Worm (Caenorhabditis elegans): ENCODE measurements around the gene nspd-3.
"Not testable (repeated sequence)": the region's sequence is repeated elsewhere in the genome, so short reads cannot be mapped to it uniquely, and the experiment has no call there.

Gene nspd-3

DNA sequence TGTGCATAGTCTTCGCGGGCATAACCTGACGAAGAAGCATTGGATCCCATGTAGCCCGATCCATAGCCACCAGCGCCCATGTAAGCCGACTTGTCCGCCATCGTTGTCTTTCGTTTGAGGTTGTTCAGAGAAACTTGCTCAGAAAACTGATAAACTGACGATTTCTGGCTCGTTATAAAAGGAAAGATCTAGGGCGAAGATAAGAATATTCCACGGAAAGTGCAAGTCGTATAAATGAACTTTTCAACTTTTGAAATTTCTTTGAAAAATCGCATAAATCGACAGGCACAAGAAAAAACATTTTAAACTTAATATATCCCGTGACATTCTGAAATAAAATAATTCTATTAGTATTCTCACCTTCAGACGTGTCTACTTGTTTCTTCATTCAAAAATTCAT is at the start of gene nspd-3, which contains the start of gene C24D10.2:
TSS of gene nspd-3 (minus strand) at position 101 of the 400 bp plus-strand sequence.
TSS of gene C24D10.2 (plus strand) at position 399 of the 400 bp plus-strand sequence.
- TF ChIP-seq T07F8.4 (tag; optimal IDR thresholded peaks at IDR 0.05); B0336.3 (GFP tag; IDR thresholded peaks at IDR 0.05); sptf-2 (GFP tag; optimal IDR thresholded peaks at IDR 0.05): not testable (repeated sequence)

DNA sequence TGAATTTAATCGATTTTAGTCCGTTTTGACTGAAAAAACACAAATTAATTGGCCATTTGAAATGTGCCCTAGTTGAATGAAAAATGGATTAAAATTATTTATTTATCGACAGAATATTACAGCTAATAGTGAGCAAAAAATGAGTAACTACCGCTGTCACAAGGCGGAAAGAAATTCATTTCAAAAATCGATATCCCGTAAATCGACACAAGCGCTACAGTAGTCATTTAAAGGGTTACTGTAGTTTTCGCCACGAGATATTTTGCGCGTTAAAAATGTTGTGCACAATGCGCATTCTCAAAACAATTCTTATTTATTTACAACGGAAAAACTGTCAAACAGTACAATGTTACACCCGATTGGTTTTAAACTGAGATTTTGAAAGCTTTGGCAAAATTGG is 47.8 kb upstream of the nspd-3 start:
- TF ChIP-seq tbp1 (GFP tag; optimal IDR thresholded peaks at IDR 0.05) (peak; percentile 7), snpc-4 (GFP tag; optimal IDR thresholded peaks at IDR 0.05) (no peak), snpc-4 (tag; optimal IDR thresholded peaks at IDR 0.05) (peak in 1 of 4 experiments; percentile 83), snpc-3.4 (tag; optimal IDR thresholded peaks at IDR 0.05) (no peak), lsl-1 (GFP tag; optimal IDR thresholded peaks at IDR 0.05) (peak; percentile 75), F33H1.4 (GFP tag; IDR thresholded peaks at IDR 0.05) (peak; percentile 46; the same call in 1 of the 2 replicates)

ce11 chrIV:5209390-5209789 is 46.5 kb upstream of the nspd-3 start, which contains the start of the genes Y59E9AL.36 and nbet-1:
Y59E9AL.36 (minus strand) TSS chrIV:5209481.
nbet-1 (plus strand) TSS chrIV:5209501.
- TF ChIP-seq rcor-1 (GFP tag; IDR thresholded peaks at IDR 0.05) = peak; percentile 62
- no peak for TF ChIP-seq egl-44 (GFP tag; IDR thresholded peaks at IDR 0.05)
- TF ChIP-seq ekl-4 (GFP tag; IDR thresholded peaks at IDR 0.05) = peak; percentile 59
- TF ChIP-seq athp-1 (tag; optimal IDR thresholded peaks at IDR 0.05) = peak; percentile 75
- peak; percentile 41 for TF ChIP-seq ceh-27 (GFP tag; optimal IDR thresholded peaks at IDR 0.05)
- no peak for TF ChIP-seq nfya-1 (tag; optimal IDR thresholded peaks at IDR 0.05; ENCODE audit: borderline replicate concordance, insufficient read depth)
- TF ChIP-seq snpc-4 (GFP tag; optimal IDR thresholded peaks at IDR 0.05) = peak; percentile 75
- peak in 3 of 4 experiments; percentile 90 to 92 (median 92) for TF ChIP-seq snpc-4 (tag; optimal IDR thresholded peaks at IDR 0.05)
- TF ChIP-seq nhr-80 (tag; optimal IDR thresholded peaks at IDR 0.05) = peak; percentile 27
- peak; percentile 46 for TF ChIP-seq snpc-1.1 (tag; optimal IDR thresholded peaks at IDR 0.05; ENCODE audit: insufficient read depth)
- TF ChIP-seq F23B12.7 (tag; optimal IDR thresholded peaks at IDR 0.05; ENCODE audit: insufficient read depth) = peak; percentile 72
- peak in 1 of 3 experiments; percentile 70 for TF ChIP-seq lin-35 (GFP tag; optimal IDR thresholded peaks at IDR 0.05)
- no peak for TF ChIP-seq aptf-3 (GFP tag; IDR thresholded peaks at IDR 0.05)
- no peak for TF ChIP-seq snpc-3.4 (tag; optimal IDR thresholded peaks at IDR 0.05)
- TF ChIP-seq C17E4.6 (GFP tag; IDR thresholded peaks at IDR 0.05) = 0 out of 2 replicates have a peak, but pooled peaks have one; percentile 14
- peak; percentile 60 for TF ChIP-seq lsl-1 (GFP tag; optimal IDR thresholded peaks at IDR 0.05)
- TF ChIP-seq F37B4.10 (GFP tag; IDR thresholded peaks at IDR 0.05) = no peak
- TF ChIP-seq snpc-1.3 (tag; optimal IDR thresholded peaks at IDR 0.05; ENCODE audit: insufficient read depth) = peak; percentile 61
- no peak for TF ChIP-seq bed-1 (GFP tag; IDR thresholded peaks at IDR 0.05)
- peak; percentile 57 for TF ChIP-seq madf-6 (GFP tag; IDR thresholded peaks at IDR 0.05)
- TF ChIP-seq ztf-18 (tag; optimal IDR thresholded peaks at IDR 0.05) = peak; percentile 64
- peak; percentile 86; the same call in 1 of the 2 replicates for TF ChIP-seq dox-1 (GFP tag; IDR thresholded peaks at IDR 0.05)
- peak; percentile 59; the same call in 1 of the 2 replicates for TF ChIP-seq ceh-91 (GFP tag; IDR thresholded peaks at IDR 0.05)
- peak; percentile 93 for TF ChIP-seq attf-5 (GFP tag; optimal IDR thresholded peaks at IDR 0.05)
- no peak for TF ChIP-seq somi-1 (GFP tag; optimal IDR thresholded peaks at IDR 0.05)
- no peak for TF ChIP-seq Y79H2A.3 (GFP tag; conservative IDR thresholded peaks at IDR 0.05)
- no peak for TF ChIP-seq hlh-12 (tag; optimal IDR thresholded peaks at IDR 0.05)
- peak; percentile 94 for TF ChIP-seq mcd-1 (GFP tag; IDR thresholded peaks at IDR 0.05)
- no peak for TF ChIP-seq ets-4 (GFP tag; optimal IDR thresholded peaks at IDR 0.05)
- peak; percentile 4 for TF ChIP-seq dpl-1 (GFP tag; optimal IDR thresholded peaks at IDR 0.05)
- peak; percentile 67 for TF ChIP-seq tbp1 (GFP tag; optimal IDR thresholded peaks at IDR 0.05)
- no peak for TF ChIP-seq ama-1 (optimal IDR thresholded peaks at IDR 0.05)
- peak in 1 of 2 experiments; percentile 3 for TF ChIP-seq ama-1 (GFP tag; optimal IDR thresholded peaks at IDR 0.05)
- peak; percentile 56 for TF ChIP-seq ZK185.1 (tag; optimal IDR thresholded peaks at IDR 0.05; ENCODE audit: poor library complexity, severe bottlenecking)
- no peak for TF ChIP-seq madf-10 (tag; optimal IDR thresholded peaks at IDR 0.05)
- no peak for TF ChIP-seq nhr-179 (tag; optimal IDR thresholded peaks at IDR 0.05)
- TF ChIP-seq B0336.3 (GFP tag; IDR thresholded peaks at IDR 0.05) = peak; percentile 65
- TF ChIP-seq let-607 (tag; optimal IDR thresholded peaks at IDR 0.05) = peak; percentile 95 to 97
- peak; percentile 42; the same call in 1 of the 2 replicates for TF ChIP-seq K11D2.4 (GFP tag; IDR thresholded peaks at IDR 0.05)
- peak; percentile 34 for TF ChIP-seq sptf-2 (GFP tag; optimal IDR thresholded peaks at IDR 0.05)
